Worm (Caenorhabditis elegans): ENCODE data around the gene F45D3.2.

The F45D3.2 gene

ce11 chrV:12517757-12518156 lies 23.1 kb upstream of the F45D3.2 start:
- TF ChIP-seq nhr-237 (tag; optimal IDR thresholded peaks at IDR 0.05) (no peak), lsy-2 (tag; optimal IDR thresholded peaks at IDR 0.05) (peak in 1 of 2 experiments; percentile 46), blmp-1 (tag; optimal IDR thresholded peaks at IDR 0.05; ENCODE audit: insufficient read depth) (no peak), lin-11 (tag; optimal IDR thresholded peaks at IDR 0.05) (no peak), aly-2 (tag; optimal IDR thresholded peaks at IDR 0.05) (no peak), nhr-6 (tag; optimal IDR thresholded peaks at IDR 0.05) (no peak), C34F6.9 (tag; optimal IDR thresholded peaks at IDR 0.05) (peak; percentile 44), F13H6.1 (tag; optimal IDR thresholded peaks at IDR 0.05) (peak; percentile 60), nhr-129 (tag; optimal IDR thresholded peaks at IDR 0.05) (peak; percentile 56), sma-9 (GFP tag; optimal IDR thresholded peaks at IDR 0.05) (peak; percentile 31), sma-9 (tag; optimal IDR thresholded peaks at IDR 0.05) (no peak), mdl-1 (tag; optimal IDR thresholded peaks at IDR 0.05) (no peak)

- TF ChIP-seq egl-27 (tag; optimal IDR thresholded peaks at IDR 0.05) (no peak), lsy-2 (tag; optimal IDR thresholded peaks at IDR 0.05) (peak in 1 of 2 experiments; percentile 56), crh-2 (tag; optimal IDR thresholded peaks at IDR 0.05) (peak; percentile 65), C34F6.9 (tag; optimal IDR thresholded peaks at IDR 0.05) (peak; percentile 21), ztf-4 (tag; optimal IDR thresholded peaks at IDR 0.05) (peak; percentile 40), unc-39 (tag; optimal IDR thresholded peaks at IDR 0.05) (no peak), sma-9 (GFP tag; optimal IDR thresholded peaks at IDR 0.05) (peak; percentile 77), sma-9 (tag; optimal IDR thresholded peaks at IDR 0.05) (no peak), F13H6.1 (tag; optimal IDR thresholded peaks at IDR 0.05) (peak; percentile 88), ama-1 (optimal IDR thresholded peaks at IDR 0.05) (no peak), nhr-129 (tag; optimal IDR thresholded peaks at IDR 0.05) (peak; percentile 71), mab-5 (tag; optimal IDR thresholded peaks at IDR 0.05) (peak; percentile 74), nhr-77 (tag; optimal IDR thresholded peaks at IDR 0.05) (no peak), dmd-4 (tag; optimal IDR thresholded peaks at IDR 0.05) (no peak)
Observed at ce11 chrV:12518770-12519169, 22.1 kb upstream of the F45D3.2 start.

ce11 chrV:12523356-12523755 lies 17.5 kb upstream of the F45D3.2 start:
- no peak for TF ChIP-seq lin-39 (tag; optimal IDR thresholded peaks at IDR 0.05)
- no peak for TF ChIP-seq ZK546.5 (tag; optimal IDR thresholded peaks at IDR 0.05)
- peak; percentile 11 for TF ChIP-seq crh-2 (tag; optimal IDR thresholded peaks at IDR 0.05)
- no peak for TF ChIP-seq ztf-4 (tag; optimal IDR thresholded peaks at IDR 0.05)
- TF ChIP-seq ceh-16 (tag; optimal IDR thresholded peaks at IDR 0.05) = no peak
- peak; percentile 40 for TF ChIP-seq mab-5 (tag; optimal IDR thresholded peaks at IDR 0.05)
- no peak for TF ChIP-seq nhr-129 (tag; optimal IDR thresholded peaks at IDR 0.05)
- TF ChIP-seq zag-1 (tag; optimal IDR thresholded peaks at IDR 0.05) = no peak
- TF ChIP-seq sem-4 (tag; optimal IDR thresholded peaks at IDR 0.05) = no peak
- TF ChIP-seq sma-9 (GFP tag; optimal IDR thresholded peaks at IDR 0.05) = no peak
- TF ChIP-seq sma-9 (tag; optimal IDR thresholded peaks at IDR 0.05) = no peak
- TF ChIP-seq lin-11 (tag; optimal IDR thresholded peaks at IDR 0.05) = no peak
- no peak for TF ChIP-seq ama-1 (optimal IDR thresholded peaks at IDR 0.05)

ce11 chrV:12525526-12525925 lies 15.3 kb upstream of the F45D3.2 start, which contains the start of gene dyf-4:
TSS of gene dyf-4 (minus strand) at chrV:12525738.
- peak; percentile 14 for TF ChIP-seq blmp-1 (tag; optimal IDR thresholded peaks at IDR 0.05; ENCODE audit: insufficient read depth)
- no peak for TF ChIP-seq ZK546.5 (tag; optimal IDR thresholded peaks at IDR 0.05)

ce11 chrV:12526124-12526523 lies 14.7 kb upstream of the F45D3.2 start:
- no peak for TF ChIP-seq lsy-2 (tag; optimal IDR thresholded peaks at IDR 0.05)

- TF ChIP-seq aly-2 (tag; optimal IDR thresholded peaks at IDR 0.05) = no peak
- TF ChIP-seq nhr-129 (tag; optimal IDR thresholded peaks at IDR 0.05) = no peak
- no peak for TF ChIP-seq ceh-16 (tag; optimal IDR thresholded peaks at IDR 0.05)
- no peak for TF ChIP-seq unc-55 (GFP tag; optimal IDR thresholded peaks at IDR 0.05)
- TF ChIP-seq C34F6.9 (tag; optimal IDR thresholded peaks at IDR 0.05) = no peak
- TF ChIP-seq zag-1 (tag; optimal IDR thresholded peaks at IDR 0.05) = no peak
- TF ChIP-seq unc-62 (GFP tag; optimal IDR thresholded peaks at IDR 0.05) = no peak
- TF ChIP-seq unc-39 (tag; optimal IDR thresholded peaks at IDR 0.05) = no peak
- TF ChIP-seq dmd-4 (tag; optimal IDR thresholded peaks at IDR 0.05) = no peak
- TF ChIP-seq mbf-1 (tag; optimal IDR thresholded peaks at IDR 0.05) = no peak
- no peak for TF ChIP-seq snpc-4 (tag; optimal IDR thresholded peaks at IDR 0.05)
- no peak for TF ChIP-seq nhr-21 (tag; optimal IDR thresholded peaks at IDR 0.05)
Observed at ce11 chrV:12526758-12527157, 14.1 kb upstream of the F45D3.2 start, which contains the start of gene F45D3.1. TSS of gene F45D3.1 (plus strand) at chrV:12527058.

All from whole organism, L2 larva.